ENCODE assay signal across 2 fruit fly cellular contexts in the genomic region with DNA sequence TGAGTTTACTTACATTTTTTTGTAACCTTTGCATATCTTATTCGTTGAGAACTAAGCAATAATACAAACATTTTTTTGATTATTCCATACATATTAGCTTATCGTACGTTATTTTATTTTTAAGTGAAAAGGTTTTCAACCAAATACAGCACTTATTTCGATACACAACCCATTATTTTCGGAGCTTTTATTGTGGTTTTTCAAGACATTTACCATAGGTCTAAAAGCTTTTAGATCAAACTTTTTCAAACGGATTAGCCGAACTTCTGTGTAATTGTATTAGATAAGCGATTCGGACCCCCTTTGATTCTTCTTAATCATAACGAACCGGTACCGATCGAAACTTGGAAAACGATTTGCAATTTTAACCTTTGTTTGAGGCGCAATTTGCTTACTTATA.
TF ChIP-seq lines count a peak whose summit lies in the region.

No protein-coding gene starts in this region.

- peak; percentile 67 for TF ChIP-seq CTCF in whole organism, embryonic (GFP tag; optimal IDR thresholded peaks at IDR 0.05; lab: Kevin White, UChicago)

TF ChIP-seq in whole organism, embryonic, 481 proteins besides CTCF, POLR2A, EP300 and RAD21 (continues in another document):
- no peak for TF ChIP-seq Hr78 (GFP tag; optimal IDR thresholded peaks at IDR 0.05; lab: Kevin White, UChicago)
- peak; percentile 12 for TF ChIP-seq Deaf1 (tag; optimal IDR thresholded peaks at IDR 0.05; lab: Kevin White, UChicago)
- no peak for TF ChIP-seq CG14965 (GFP tag; optimal IDR thresholded peaks at IDR 0.05; lab: Kevin White, UChicago; ENCODE audit: borderline replicate concordance)
- no peak for TF ChIP-seq CG10431 (GFP tag; optimal IDR thresholded peaks at IDR 0.05; lab: Kevin White, UChicago)
- no peak for TF ChIP-seq phol (tag; optimal IDR thresholded peaks at IDR 0.05; lab: Kevin White, UChicago)
- TF ChIP-seq CG15514 (GFP tag; optimal IDR thresholded peaks at IDR 0.05; lab: Kevin White, UChicago): peak; percentile 29
- TF ChIP-seq pita (GFP tag; optimal IDR thresholded peaks at IDR 0.05; lab: Kevin White, UChicago): peak; percentile 24
- no peak for TF ChIP-seq CG9797 (GFP tag; optimal IDR thresholded peaks at IDR 0.05; lab: Kevin White, UChicago)
- TF ChIP-seq CG12071 (GFP tag; optimal IDR thresholded peaks at IDR 0.05; lab: Kevin White, UChicago): no peak
- TF ChIP-seq CG1529 (GFP tag; optimal IDR thresholded peaks at IDR 0.05; lab: Kevin White, UChicago): no peak
- TF ChIP-seq tgo (GFP tag; IDR thresholded peaks at IDR 0.05; lab: Robert Waterston, UW): no peak
- no peak for TF ChIP-seq btn (GFP tag; optimal IDR thresholded peaks at IDR 0.05; lab: Kevin White, UChicago)
- TF ChIP-seq klu (GFP tag; IDR thresholded peaks at IDR 0.05; lab: Robert Waterston, UW): no peak
- no peak for TF ChIP-seq dysf (GFP tag; IDR thresholded peaks at IDR 0.05; lab: Robert Waterston, UW)
- TF ChIP-seq sug (tag; optimal IDR thresholded peaks at IDR 0.05; lab: Kevin White, UChicago): peak; percentile 22
- TF ChIP-seq trem (tag; optimal IDR thresholded peaks at IDR 0.05; lab: Kevin White, UChicago): no peak
- TF ChIP-seq CG30403 (GFP tag; optimal IDR thresholded peaks at IDR 0.05; lab: Kevin White, UChicago): no peak
- TF ChIP-seq CG4854 (GFP tag; optimal IDR thresholded peaks at IDR 0.05; lab: Kevin White, UChicago): no peak
- TF ChIP-seq CG12236 (GFP tag; optimal IDR thresholded peaks at IDR 0.05; lab: Kevin White, UChicago): no peak
- TF ChIP-seq CG11247 (GFP tag; IDR thresholded peaks at IDR 0.05; lab: Robert Waterston, UW): no peak
- no peak for TF ChIP-seq Tbp (GFP tag; optimal IDR thresholded peaks at IDR 0.05; lab: Kevin White, UChicago)
- no peak for TF ChIP-seq ci (GFP tag; IDR thresholded peaks at IDR 0.05; lab: Robert Waterston, UW)
- no peak for TF ChIP-seq CG7928 (GFP tag; optimal IDR thresholded peaks at IDR 0.05; lab: Kevin White, UChicago)
- TF ChIP-seq Sin3A (optimal IDR thresholded peaks at IDR 0.05; lab: Kevin White, UChicago): no peak
- TF ChIP-seq slou (GFP tag; optimal IDR thresholded peaks at IDR 0.05; lab: Kevin White, UChicago): no peak
- TF ChIP-seq Pdp1 (GFP tag; optimal IDR thresholded peaks at IDR 0.05; lab: Kevin White, UChicago): peak in 1 of 2 experiments; percentile 63
- TF ChIP-seq CG14860 (GFP tag; IDR thresholded peaks at IDR 0.05; lab: Robert Waterston, UW; ENCODE audit: partially characterized antibody): no peak
- TF ChIP-seq CG4730 (GFP tag; IDR thresholded peaks at IDR 0.05; lab: Robert Waterston, UW): no peak
- TF ChIP-seq cwo (GFP tag; optimal IDR thresholded peaks at IDR 0.05; lab: Kevin White, UChicago): no peak
- TF ChIP-seq Vsx1 (GFP tag; optimal IDR thresholded peaks at IDR 0.05; lab: Kevin White, UChicago): no peak
- no peak for TF ChIP-seq CG4328 (GFP tag; optimal IDR thresholded peaks at IDR 0.05; lab: Kevin White, UChicago)
- TF ChIP-seq stwl (tag; optimal IDR thresholded peaks at IDR 0.05; lab: Kevin White, UChicago): no peak
- no peak for TF ChIP-seq caup (GFP tag; optimal IDR thresholded peaks at IDR 0.05; lab: Kevin White, UChicago; ENCODE audit: severe bottlenecking)
- no peak for TF ChIP-seq Bdp1 (GFP tag; optimal IDR thresholded peaks at IDR 0.05; lab: Kevin White, UChicago)
- TF ChIP-seq CG4282 (GFP tag; optimal IDR thresholded peaks at IDR 0.05; lab: Kevin White, UChicago): no peak
- no peak for TF ChIP-seq sqz (GFP tag; optimal IDR thresholded peaks at IDR 0.05; lab: Kevin White, UChicago)
- TF ChIP-seq Hmx (GFP tag; optimal IDR thresholded peaks at IDR 0.05; lab: Kevin White, UChicago): no peak
- no peak for TF ChIP-seq CG16779 (GFP tag; IDR thresholded peaks at IDR 0.05; lab: Robert Waterston, UW)
- TF ChIP-seq CG1602 (GFP tag; optimal IDR thresholded peaks at IDR 0.05; lab: Kevin White, UChicago): no peak
- no peak for TF ChIP-seq chif (GFP tag; optimal IDR thresholded peaks at IDR 0.05; lab: Kevin White, UChicago)
- no peak for TF ChIP-seq CG9817 (tag; optimal IDR thresholded peaks at IDR 0.05; lab: Kevin White, UChicago)
- TF ChIP-seq Antp (GFP tag; optimal IDR thresholded peaks at IDR 0.05; lab: Kevin White, UChicago): no peak
- TF ChIP-seq Med (GFP tag; lab: Kevin White, UChicago): no peak
- no peak for TF ChIP-seq CG3847 (GFP tag; IDR thresholded peaks at IDR 0.05; lab: Robert Waterston, UW)
- TF ChIP-seq nom (GFP tag; optimal IDR thresholded peaks at IDR 0.05; lab: Kevin White, UChicago): no peak
- TF ChIP-seq bcd (GFP tag; optimal IDR thresholded peaks at IDR 0.05; lab: Kevin White, UChicago): peak; percentile 64

TF ChIP-seq in whole organism, prepupa, 60 proteins besides CTCF, POLR2A, EP300 and RAD21:
- no peak for TF ChIP-seq Gug (GFP tag; IDR thresholded peaks at IDR 0.05; lab: Robert Waterston, UW)
- no peak for TF ChIP-seq Hr4 (GFP tag; optimal IDR thresholded peaks at IDR 0.05; lab: Kevin White, UChicago)
- peak; percentile 86 for TF ChIP-seq CG6276 (GFP tag; optimal IDR thresholded peaks at IDR 0.05; lab: Kevin White, UChicago)
TF ChIP-seq in whole organism, prepupa: peak in this region for 1.
